Fruit fly (Drosophila melanogaster): ENCODE results near the gene CG42846.

The CG42846 gene

DNA sequence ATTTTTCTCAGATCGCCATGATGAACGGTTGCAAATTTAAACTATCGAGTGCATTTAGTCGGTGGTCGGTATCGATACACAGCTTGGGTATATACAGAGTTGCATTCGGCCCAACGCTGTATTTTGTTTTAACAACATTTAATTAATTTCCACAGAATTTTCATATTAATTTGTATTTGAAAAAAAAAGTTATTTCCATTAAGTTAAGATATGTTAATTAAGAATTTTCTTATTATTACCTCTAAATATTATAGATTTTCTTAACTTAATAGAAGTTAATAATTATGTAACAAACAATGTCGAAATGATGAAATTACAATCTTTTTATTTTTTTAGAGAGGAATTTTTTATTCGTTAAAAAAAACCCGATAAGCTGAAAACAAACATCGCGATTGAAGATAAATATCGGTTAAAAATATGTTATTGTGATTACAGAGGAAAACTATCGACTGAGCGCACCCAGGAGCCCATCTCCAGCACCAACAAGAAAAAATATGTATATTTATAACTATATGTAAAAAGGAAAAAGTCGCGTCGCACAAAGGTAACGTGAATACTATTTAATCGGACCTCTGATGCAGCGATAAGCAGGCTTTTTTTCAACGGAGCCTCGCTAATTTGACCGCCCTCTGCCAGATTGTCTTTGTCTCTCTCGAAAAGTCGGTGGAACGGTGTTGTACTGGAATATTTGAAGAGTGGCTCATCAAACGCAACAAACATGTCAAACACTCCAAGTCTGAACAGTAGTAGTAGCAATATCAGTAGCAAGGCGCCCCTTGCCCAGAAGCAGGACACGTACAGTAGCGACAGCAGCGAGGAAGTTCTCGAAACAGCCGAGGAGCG is 31.4 kb downstream of the CG42846 start, which contains the start of the genes rno and mri (continued):
- no peak for TF ChIP-seq Deaf1 (tag; optimal IDR thresholded peaks at IDR 0.05)
- TF ChIP-seq fd96Cb (tag; optimal IDR thresholded peaks at IDR 0.05) = peak; percentile 79
- TF ChIP-seq CG4854 (GFP tag; optimal IDR thresholded peaks at IDR 0.05) = no peak
- TF ChIP-seq CG5245 (GFP tag; optimal IDR thresholded peaks at IDR 0.05) = peak; percentile 39
- TF ChIP-seq croc (GFP tag; conservative IDR thresholded peaks at IDR 0.05) = peak; percentile 19; the same call in 1 of the 3 replicates
- TF ChIP-seq CG17385 (GFP tag; optimal IDR thresholded peaks at IDR 0.05) = peak; percentile 46
- TF ChIP-seq br (optimal IDR thresholded peaks at IDR 0.05) = no peak
- peak; percentile 37 for TF ChIP-seq run (tag; optimal IDR thresholded peaks at IDR 0.05)
- peak; percentile 30; the same call in 1 of the 3 replicates for TF ChIP-seq Optix (GFP tag; IDR thresholded peaks at IDR 0.05)
- TF ChIP-seq cwo (GFP tag; optimal IDR thresholded peaks at IDR 0.05) = peak; percentile 51
- TF ChIP-seq CG3726 (GFP tag; IDR thresholded peaks at IDR 0.05) = no peak
- peak; percentile 2 for TF ChIP-seq HmgZ (tag; optimal IDR thresholded peaks at IDR 0.05)
- TF ChIP-seq fd64A (GFP tag; optimal IDR thresholded peaks at IDR 0.05) = no peak
- TF ChIP-seq p53 (GFP tag; optimal IDR thresholded peaks at IDR 0.05) = no peak
- peak; percentile 66; the same call in 1 of the 2 replicates for TF ChIP-seq CG3847 (GFP tag; IDR thresholded peaks at IDR 0.05)
- TF ChIP-seq CG4820 (GFP tag; optimal IDR thresholded peaks at IDR 0.05) = peak; percentile 36
- TF ChIP-seq kah (GFP tag; optimal IDR thresholded peaks at IDR 0.05) = no peak
- TF ChIP-seq knrl (GFP tag; IDR thresholded peaks at IDR 0.05; ENCODE audit: partially characterized antibody) = peak; percentile 95

DNA sequence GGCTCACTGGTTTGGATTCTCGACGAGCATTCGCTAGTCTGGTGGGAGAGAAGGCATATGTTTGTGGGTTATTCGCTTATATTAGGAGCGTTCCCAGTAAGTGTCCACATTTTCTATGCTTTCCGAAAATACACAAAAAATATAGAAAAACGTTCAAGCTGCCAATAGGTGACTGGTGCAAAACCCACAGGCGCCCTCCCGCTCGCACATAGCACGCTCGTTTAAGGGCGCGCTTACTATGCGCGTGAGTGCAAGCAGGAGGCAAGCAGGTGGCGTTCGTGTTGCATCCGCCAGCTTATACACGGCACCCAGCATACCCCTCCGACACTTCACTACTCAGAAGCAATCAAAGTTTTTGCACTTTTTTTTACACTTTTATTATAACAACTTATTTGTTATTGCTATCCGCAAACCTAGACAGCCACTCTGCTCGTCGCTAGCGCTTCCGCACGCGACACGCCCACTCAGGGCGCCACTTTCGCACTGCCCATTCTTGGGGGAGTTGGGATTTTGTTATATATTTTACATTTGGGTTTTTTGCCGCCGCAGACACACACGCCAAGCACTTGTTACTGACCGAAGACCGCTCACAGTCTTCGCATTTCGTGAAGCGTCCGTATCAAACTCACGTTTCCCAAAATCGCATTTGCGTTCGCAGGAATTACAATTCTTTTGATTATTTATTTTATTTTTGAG is 32.2 kb downstream of the CG42846 start:
- TF ChIP-seq Stat92E (GFP tag; optimal IDR thresholded peaks at IDR 0.05) = peak in 1 of 3 experiments; percentile 23
- peak; percentile 31 for TF ChIP-seq CG1647 (GFP tag; optimal IDR thresholded peaks at IDR 0.05)
- 0 out of 3 replicates have a peak, but pooled peaks have one; percentile 13 for TF ChIP-seq zfh1 (GFP tag; IDR thresholded peaks at IDR 0.05)
- TF ChIP-seq Mrtf (GFP tag; IDR thresholded peaks at IDR 0.05) = no peak
- TF ChIP-seq CG12391 (tag; optimal IDR thresholded peaks at IDR 0.05) = no peak
- TF ChIP-seq CG31224 (GFP tag; IDR thresholded peaks at IDR 0.05) = peak; percentile 40; the same call in 1 of the 2 replicates
- peak; percentile 61 for TF ChIP-seq nmo (GFP tag; optimal IDR thresholded peaks at IDR 0.05)
- peak; percentile 67; the same call in 2 of the 3 replicates for TF ChIP-seq ken (GFP tag; IDR thresholded peaks at IDR 0.05)
- TF ChIP-seq CG9609 (GFP tag; optimal IDR thresholded peaks at IDR 0.05) = peak; percentile 4
- TF ChIP-seq pb (GFP tag; optimal IDR thresholded peaks at IDR 0.05) = no peak
- peak; percentile 98 for TF ChIP-seq CG34422 (GFP tag; IDR thresholded peaks at IDR 0.05)
- TF ChIP-seq ranshi (GFP tag; IDR thresholded peaks at IDR 0.05) = no peak
- TF ChIP-seq hb (GFP tag; IDR thresholded peaks at IDR 0.05; ENCODE audit: partially characterized antibody) = peak; percentile 30; the same call in 1 of the 3 replicates
- peak; percentile 35 for TF ChIP-seq CG9817 (tag; optimal IDR thresholded peaks at IDR 0.05)
- peak; percentile 16 for TF ChIP-seq Max (GFP tag; optimal IDR thresholded peaks at IDR 0.05)
- peak; percentile 2 for TF ChIP-seq pho (GFP tag; optimal IDR thresholded peaks at IDR 0.05)
- no peak for TF ChIP-seq esg (GFP tag; conservative IDR thresholded peaks at IDR 0.05)
- TF ChIP-seq CG30431 (GFP tag; optimal IDR thresholded peaks at IDR 0.05) = no peak
- no peak for TF ChIP-seq CG11504 (tag; optimal IDR thresholded peaks at IDR 0.05)
- no peak for TF ChIP-seq Hr39 (optimal IDR thresholded peaks at IDR 0.05)
- TF ChIP-seq Dref (GFP tag; IDR thresholded peaks at IDR 0.05) = peak; percentile 54
- peak; percentile 28; the same call in 1 of the 4 replicates for TF ChIP-seq Gug (GFP tag; IDR thresholded peaks at IDR 0.05)
- peak; percentile 36 for TF ChIP-seq Hmr (GFP tag; optimal IDR thresholded peaks at IDR 0.05)
- peak; percentile 89 for TF ChIP-seq MBD-R2 (GFP tag; IDR thresholded peaks at IDR 0.05)
- peak; percentile 24 for TF ChIP-seq mam (GFP tag; optimal IDR thresholded peaks at IDR 0.05)
- peak; percentile 78; the same call in 1 of the 2 replicates for TF ChIP-seq CG42726 (GFP tag; IDR thresholded peaks at IDR 0.05; ENCODE audit: partially characterized antibody)
- TF ChIP-seq Ada2b (GFP tag; IDR thresholded peaks at IDR 0.05) = peak; percentile 21; the same call in 1 of the 2 replicates
- no peak for TF ChIP-seq lbe (GFP tag; optimal IDR thresholded peaks at IDR 0.05)
- TF ChIP-seq ci (GFP tag; IDR thresholded peaks at IDR 0.05) = peak; percentile 52; the same call in 1 of the 3 replicates
- no peak for TF ChIP-seq CG4730 (GFP tag; IDR thresholded peaks at IDR 0.05)
- peak; percentile 83 for TF ChIP-seq HmgZ (tag; optimal IDR thresholded peaks at IDR 0.05)

Data from whole organism, embryonic.